Worm (Caenorhabditis elegans) whole organism, early embryonic: ENCODE results near the gene lst-2.

Source experiments
- B0310.2 ChIP-seq: sonication (generic microtip); optimal IDR thresholded peaks from 2 replicates; lab custom pipeline; 2016; ENCODE audit warnings: mild to moderate bottlenecking, missing genetic modification characterization, missing compliant biosample characterization
- F13C5.2 ChIP-seq: sonication (generic microtip); optimal IDR thresholded peaks from 2 replicates; lab custom pipeline; 2017; ENCODE audit warnings: mild to moderate bottlenecking, missing genetic modification characterization, inconsistent platforms, missing compliant biosample characterization
- aly-1 ChIP-seq: sonication (generic microtip); optimal IDR thresholded peaks from 2 replicates; lab custom pipeline; 2016; ENCODE audit warnings: missing genetic modification characterization, missing compliant biosample characterization
- ama-1 ChIP-seq: fragments of 150-350 bp; optimal IDR thresholded peaks from 2 replicates; lab custom pipeline; 2014
- ceh-13 ChIP-seq: fragments of 200-800 bp; sonication (Bioruptor generic); optimal IDR thresholded peaks from 2 replicates; lab custom pipeline; 2018; ENCODE audit warnings: mild to moderate bottlenecking, missing genetic modification characterization, missing compliant biosample characterization
- ceh-36 ChIP-seq: sonication (generic microtip); optimal IDR thresholded peaks from 2 replicates; lab custom pipeline; 2016; ENCODE audit warnings: missing genetic modification characterization, inconsistent platforms, missing compliant biosample characterization
- ets-7 ChIP-seq: sonication (generic microtip); optimal IDR thresholded peaks from 2 replicates; lab custom pipeline; 2016; ENCODE audit warnings: missing genotype, missing genetic modification characterization, missing compliant biosample characterization
- flt-1 ChIP-seq: fragments of 200-800 bp; sonication (Bioruptor generic); IDR thresholded peaks from 2 replicates; pipeline ENCODE4 v1.3.6; 2022; ENCODE audit warnings: missing genetic modification characterization, missing compliant biosample characterization
- hmbx-1 ChIP-seq: sonication (generic microtip); optimal IDR thresholded peaks from 2 replicates; lab custom pipeline; 2016; ENCODE audit warnings: mild to moderate bottlenecking, missing genetic modification characterization, missing compliant biosample characterization
- hmg-4 ChIP-seq: fragments of 200-800 bp; sonication (Bioruptor generic); optimal IDR thresholded peaks from 2 replicates; lab custom pipeline; 2018; ENCODE audit warnings: mild to moderate bottlenecking, missing genetic modification characterization, missing compliant biosample characterization
- hnd-1 ChIP-seq: sonication (generic microtip); optimal IDR thresholded peaks from 2 replicates; lab custom pipeline; 2016; ENCODE audit warnings: missing genetic modification characterization, missing compliant biosample characterization
- pes-1 ChIP-seq: fragments of 200-800 bp; sonication (Bioruptor generic); IDR thresholded peaks from 2 replicates; pipeline ENCODE4 v1.3.6; 2022; ENCODE audit warnings: missing genetic modification reagents, missing genetic modification characterization, missing compliant biosample characterization
- scrt-1 ChIP-seq: fragments of 200-800 bp; sonication (Bioruptor generic); IDR thresholded peaks from 2 replicates; pipeline ENCODE4 v1.3.6; 2022; ENCODE audit warnings: missing genetic modification characterization, missing compliant biosample characterization
- sea-1 ChIP-seq: fragments of 200-800 bp; sonication (Bioruptor generic); conservative IDR thresholded peaks from 2 replicates; pipeline ENCODE4 v1.3.6; 2022; ENCODE audit warnings: missing genetic modification characterization, missing compliant biosample characterization
- tbx-11 ChIP-seq: fragments of 200-800 bp; sonication (Bioruptor generic); IDR thresholded peaks from 2 replicates; pipeline ENCODE4 v1.3.6; 2022; ENCODE audit warnings: missing genetic modification characterization, missing compliant biosample characterization
- tbx-37 ChIP-seq: fragments of 200-800 bp; sonication (Bioruptor generic); conservative IDR thresholded peaks from 2 replicates; pipeline ENCODE4 v1.3.6; 2022; ENCODE audit warnings: missing genetic modification reagents, missing genetic modification characterization, missing compliant biosample characterization
- tra-4 ChIP-seq: sonication (generic microtip); optimal IDR thresholded peaks from 2 replicates; lab custom pipeline; 2017; ENCODE audit warnings: missing genetic modification characterization, missing compliant biosample characterization

Gene lst-2

DNA sequence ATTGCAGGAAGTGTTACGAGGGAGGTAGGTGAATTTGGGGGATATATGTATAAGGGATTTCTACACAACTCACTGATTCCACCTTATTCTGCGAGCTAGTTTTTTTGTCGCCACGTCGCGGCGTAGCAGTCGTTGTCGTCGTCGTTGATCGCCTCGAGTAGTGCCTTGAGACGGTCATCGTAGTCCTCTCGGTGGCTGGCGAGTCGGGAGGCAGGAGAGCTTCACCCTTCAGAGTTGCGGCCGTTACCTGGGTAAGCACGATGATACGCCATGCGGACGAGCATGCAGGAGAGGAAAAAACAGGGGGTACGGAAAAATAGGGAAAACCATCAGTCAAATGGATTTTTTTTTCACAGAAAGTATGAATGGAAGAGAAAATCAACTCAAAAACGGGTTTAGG lies 30.0 kb upstream of the lst-2 start:
- TF ChIP-seq pes-1 (GFP tag; lab: Robert Waterston, UW), result no peak
- no peak for TF ChIP-seq hmg-4
- TF ChIP-seq scrt-1 (GFP tag; lab: Robert Waterston, UW), result no peak
- TF ChIP-seq F13C5.2, result no peak
- TF ChIP-seq hmbx-1 (tag; lab: Kevin White, UChicago), result no peak
- no peak for TF ChIP-seq ets-7 (tag; lab: Kevin White, UChicago)
- no peak for TF ChIP-seq tbx-11 (GFP tag; lab: Robert Waterston, UW)
- TF ChIP-seq hnd-1 (tag; lab: Kevin White, UChicago), result no peak
- TF ChIP-seq flt-1, result no peak

DNA sequence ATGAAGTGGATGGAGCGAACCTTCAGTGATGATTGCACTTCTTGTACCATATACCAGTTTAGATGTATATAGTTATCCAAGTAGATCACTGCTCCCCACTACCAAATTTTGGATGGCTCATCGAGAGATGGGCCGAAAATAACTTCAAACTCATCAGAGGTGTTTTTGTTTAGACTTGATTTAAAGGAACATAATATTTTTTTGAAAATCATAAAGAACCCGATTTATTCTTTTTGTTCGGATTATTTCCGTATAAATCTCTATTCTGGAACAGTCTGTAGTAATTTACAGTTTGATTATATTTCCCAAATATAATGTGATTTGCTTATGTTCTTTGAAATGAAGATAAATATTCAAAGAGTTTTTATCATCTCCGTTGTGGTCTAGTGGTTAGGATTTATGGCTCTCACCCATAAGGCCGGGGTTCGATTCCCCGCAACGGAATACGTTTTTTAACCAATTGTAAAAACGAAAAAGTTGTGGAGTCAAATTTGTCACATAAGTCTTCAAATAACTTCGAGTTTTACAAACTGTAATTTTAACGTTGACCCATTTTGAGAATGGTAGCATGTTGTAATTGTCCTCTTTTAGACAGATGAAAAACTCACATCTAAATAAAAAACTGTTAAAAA lies 27.2 kb upstream of the lst-2 start:
- TF ChIP-seq flt-1, result no peak
- TF ChIP-seq tbx-11 (GFP tag; lab: Robert Waterston, UW), result no peak
- TF ChIP-seq tra-4 (tag; lab: Kevin White, UChicago), result no peak
- no peak for TF ChIP-seq hmg-4
- TF ChIP-seq sea-1, result no peak
- no peak for TF ChIP-seq ama-1 (lab: Kevin White, UChicago)
- no peak for TF ChIP-seq tbx-37 (GFP tag; lab: Robert Waterston, UW)
- no peak for TF ChIP-seq ceh-36 (tag; lab: Kevin White, UChicago)
- no peak for TF ChIP-seq ets-7 (tag; lab: Kevin White, UChicago)
- TF ChIP-seq F13C5.2, result no peak
- no peak for TF ChIP-seq pes-1 (GFP tag; lab: Robert Waterston, UW)
- TF ChIP-seq ceh-13 (GFP tag; lab: Kevin White, UChicago), result no peak
- no peak for TF ChIP-seq aly-1 (tag; lab: Kevin White, UChicago)
- TF ChIP-seq scrt-1 (GFP tag; lab: Robert Waterston, UW), result no peak
- TF ChIP-seq hnd-1 (tag; lab: Kevin White, UChicago), result no peak
- TF ChIP-seq hmbx-1 (tag; lab: Kevin White, UChicago), result no peak
- TF ChIP-seq B0310.2, result no peak

DNA sequence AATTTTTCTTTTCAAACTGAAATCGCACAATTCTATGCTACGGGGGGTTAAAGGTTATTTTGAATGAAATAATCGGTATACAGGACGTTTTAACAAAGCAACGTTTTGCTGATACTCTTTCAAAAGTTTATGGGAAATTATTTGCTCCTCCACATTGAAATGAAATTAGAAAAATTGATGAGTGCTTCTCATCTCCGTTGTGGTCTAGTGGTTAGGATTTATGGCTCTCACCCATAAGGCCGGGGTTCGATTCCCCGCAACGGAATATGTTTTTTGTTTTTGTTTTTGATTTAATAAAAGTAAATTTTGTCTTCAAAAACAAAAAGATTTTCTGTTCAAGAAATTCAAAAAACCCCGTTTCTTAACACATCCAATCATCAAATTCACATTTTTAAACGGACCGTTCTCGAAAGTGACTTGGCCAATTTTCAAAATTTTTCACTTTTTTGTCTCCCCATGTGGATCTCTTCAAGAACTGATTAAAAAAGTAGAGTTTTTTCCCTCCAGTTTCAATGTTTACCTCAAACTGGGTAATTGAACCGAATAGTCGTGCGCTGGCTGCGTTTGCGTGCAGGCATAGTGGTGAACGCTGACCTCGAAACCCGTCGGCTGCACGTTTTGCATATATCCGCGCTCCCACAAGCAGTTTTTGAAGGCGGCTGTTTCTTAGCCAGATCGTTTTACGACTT lies 26.6 kb upstream of the lst-2 start:
- TF ChIP-seq ets-7 (tag; lab: Kevin White, UChicago) (no peak), tra-4 (tag; lab: Kevin White, UChicago) (no peak), tbx-37 (GFP tag; lab: Robert Waterston, UW) (no peak)

DNA sequence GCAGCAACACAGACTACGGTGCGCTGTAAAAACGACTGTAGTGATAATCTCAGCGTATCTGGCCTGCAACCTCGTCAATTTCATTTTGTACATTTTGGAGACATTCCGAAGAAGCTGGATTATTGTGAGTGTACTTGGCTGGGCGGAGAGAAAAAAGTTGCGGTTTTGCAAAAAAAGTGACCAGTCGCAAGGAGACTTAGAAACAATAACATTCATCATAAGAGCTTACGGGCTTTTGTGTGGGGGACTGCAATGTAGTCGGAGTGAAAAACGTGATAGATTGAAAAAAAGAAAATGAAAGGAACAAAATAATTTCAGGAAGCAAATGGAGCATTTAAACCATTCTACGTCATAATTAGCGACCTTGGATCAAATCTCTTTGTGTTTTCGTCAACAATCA lies 25.3 kb upstream of the lst-2 start:
- no peak for TF ChIP-seq hnd-1 (tag; lab: Kevin White, UChicago)
- TF ChIP-seq tbx-37 (GFP tag; lab: Robert Waterston, UW), result no peak
- no peak for TF ChIP-seq tbx-11 (GFP tag; lab: Robert Waterston, UW)
- TF ChIP-seq F13C5.2, result no peak
- no peak for TF ChIP-seq hmbx-1 (tag; lab: Kevin White, UChicago)
- TF ChIP-seq scrt-1 (GFP tag; lab: Robert Waterston, UW), result no peak
- no peak for TF ChIP-seq B0310.2
- no peak for TF ChIP-seq tra-4 (tag; lab: Kevin White, UChicago)
- TF ChIP-seq ceh-13 (GFP tag; lab: Kevin White, UChicago), result no peak
- TF ChIP-seq ets-7 (tag; lab: Kevin White, UChicago), result no peak

DNA sequence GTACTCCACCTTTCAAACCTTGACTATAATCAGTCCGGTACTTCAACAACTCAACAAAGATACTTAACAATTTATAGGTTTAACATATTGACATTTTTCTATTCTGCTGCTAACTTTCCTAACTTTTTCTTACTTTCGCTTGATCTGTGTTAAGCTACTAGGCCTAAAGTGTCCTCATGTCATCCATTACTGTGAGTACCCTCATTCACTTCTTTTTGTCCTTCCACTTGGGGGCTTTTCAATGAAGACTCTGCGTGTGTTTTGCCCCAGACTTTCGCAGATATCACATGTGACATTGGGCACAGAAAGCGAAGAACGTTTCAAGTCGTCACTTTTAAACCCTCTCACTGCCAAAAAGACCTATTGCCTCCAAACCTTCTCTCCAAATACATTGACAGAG lies 21.6 kb upstream of the lst-2 start:
- TF ChIP-seq ceh-36 (tag; lab: Kevin White, UChicago) (no peak), B0310.2 (no peak), hmg-4 (no peak), sea-1 (no peak), tbx-11 (GFP tag; lab: Robert Waterston, UW) (no peak), scrt-1 (GFP tag; lab: Robert Waterston, UW) (no peak), aly-1 (tag; lab: Kevin White, UChicago) (no peak), F13C5.2 (no peak), ceh-13 (GFP tag; lab: Kevin White, UChicago) (no peak), ama-1 (lab: Kevin White, UChicago) (no peak), flt-1 (no peak)

DNA sequence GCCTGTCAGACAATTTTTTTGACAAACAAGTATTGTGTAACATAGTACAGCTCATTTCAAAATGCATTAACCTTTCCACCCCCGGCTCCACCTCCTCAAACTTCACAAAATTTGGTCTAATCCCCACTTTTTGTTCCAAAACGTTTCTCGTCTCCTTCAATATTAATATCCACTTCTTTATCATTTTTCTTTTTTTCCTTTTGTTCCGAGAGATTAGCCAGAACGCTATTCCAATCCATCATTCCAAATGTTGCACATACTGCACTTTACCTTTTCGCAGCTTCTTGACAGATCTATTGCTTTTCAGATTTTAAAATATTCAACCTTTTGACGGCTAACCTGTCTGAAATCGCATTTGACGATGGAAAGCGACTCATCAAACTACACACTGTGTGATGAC lies 19.7 kb upstream of the lst-2 start, which contains the start of gene D1079.1:
TSS of gene D1079.1 (plus strand) at position 301 of the 400 bp plus-strand sequence.
- TF ChIP-seq ceh-13 (GFP tag; lab: Kevin White, UChicago) (no peak), tbx-37 (GFP tag; lab: Robert Waterston, UW) (no peak), ets-7 (tag; lab: Kevin White, UChicago) (no peak)

DNA sequence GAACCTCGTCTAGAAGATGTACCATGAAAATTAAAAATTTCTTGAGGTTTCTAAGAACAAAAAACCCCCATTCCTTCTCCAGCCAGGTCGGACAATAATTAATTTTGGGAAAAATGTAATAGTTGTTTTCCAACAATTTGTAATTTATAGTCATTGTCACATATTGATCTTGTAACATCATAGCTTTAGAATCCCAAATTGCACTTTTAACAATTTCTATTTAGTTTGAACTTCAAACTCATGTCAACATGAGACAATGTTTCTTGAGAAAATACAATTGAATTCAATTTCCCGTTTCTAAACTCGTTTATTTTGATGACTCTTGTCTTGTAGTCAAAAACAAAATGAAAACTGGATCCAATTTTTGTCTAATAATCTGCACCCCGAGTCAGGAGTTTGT lies 17.1 kb upstream of the lst-2 start:
- TF ChIP-seq aly-1 (tag; lab: Kevin White, UChicago), result no peak
- TF ChIP-seq tbx-11 (GFP tag; lab: Robert Waterston, UW), result no peak
- TF ChIP-seq tra-4 (tag; lab: Kevin White, UChicago), result no peak
- TF ChIP-seq pes-1 (GFP tag; lab: Robert Waterston, UW), result no peak
- no peak for TF ChIP-seq hmbx-1 (tag; lab: Kevin White, UChicago)
- no peak for TF ChIP-seq scrt-1 (GFP tag; lab: Robert Waterston, UW)
- TF ChIP-seq ama-1 (lab: Kevin White, UChicago), result no peak

DNA sequence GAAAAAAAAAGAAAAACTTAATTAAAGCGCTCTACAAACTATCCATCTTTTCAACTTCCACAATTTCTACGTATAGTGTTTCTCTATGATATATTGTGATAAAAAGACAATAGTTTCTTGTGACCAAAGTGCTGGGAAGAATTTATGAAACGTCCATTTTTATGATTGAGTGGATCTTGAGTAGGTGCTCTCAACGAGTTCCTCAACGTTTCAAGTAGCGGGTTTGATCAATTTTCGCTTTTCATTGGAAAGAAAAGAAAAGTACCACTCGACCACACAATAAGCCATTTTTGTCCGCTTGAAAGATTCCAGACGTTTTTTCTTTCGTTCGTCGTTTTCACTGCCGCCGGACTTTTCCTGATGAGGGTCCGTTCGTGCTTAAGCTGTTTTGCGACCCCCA lies 14.3 kb upstream of the lst-2 start:
- TF ChIP-seq sea-1 (no peak), ceh-36 (tag; lab: Kevin White, UChicago) (no peak), B0310.2 (no peak), ama-1 (lab: Kevin White, UChicago) (no peak), scrt-1 (GFP tag; lab: Robert Waterston, UW) (no peak), ceh-13 (GFP tag; lab: Kevin White, UChicago) (no peak), aly-1 (tag; lab: Kevin White, UChicago) (no peak), F13C5.2 (no peak), pes-1 (GFP tag; lab: Robert Waterston, UW) (no peak), hmbx-1 (tag; lab: Kevin White, UChicago) (no peak), tbx-37 (GFP tag; lab: Robert Waterston, UW) (no peak), tra-4 (tag; lab: Kevin White, UChicago) (no peak), ets-7 (tag; lab: Kevin White, UChicago) (no peak), tbx-11 (GFP tag; lab: Robert Waterston, UW) (no peak), hmg-4 (no peak), flt-1 (no peak), hnd-1 (tag; lab: Kevin White, UChicago) (no peak)
